Worm (Caenorhabditis elegans) whole organism, L4 larva: ENCODE data around the gene Y73F8A.35.
A peak's percentile ranks its signal among the peaks of the same experiment; 100 is the strongest.

Source experiments
- D1046.2 ChIP-seq: fragments of 200-800 bp; sonication (Bioruptor generic); IDR thresholded peaks from 2 replicates; pipeline ENCODE4 v1.3.6; 2022; ENCODE audit warnings: missing genetic modification characterization, missing compliant biosample characterization
- F37D6.2 ChIP-seq: sonication (generic microtip); optimal IDR thresholded peaks from 2 replicates; lab custom pipeline; 2016; ENCODE audit warnings: mild to moderate bottlenecking, missing genetic modification characterization, missing compliant biosample characterization
- T20F7.1 ChIP-seq: fragments of 200-800 bp; sonication (Bioruptor generic); optimal IDR thresholded peaks from 2 replicates; lab custom pipeline; 2018; ENCODE audit warnings: mild to moderate bottlenecking, missing genetic modification characterization, missing compliant biosample characterization
- Y48G9A.11 ChIP-seq: fragments of 200-800 bp; sonication (Bioruptor generic); IDR thresholded peaks from 2 replicates; pipeline ENCODE4 v1.3.6; 2022; ENCODE audit warnings: missing genetic modification reagents, missing genetic modification characterization, missing compliant biosample characterization
- ZK337.2 ChIP-seq: fragments of 200-800 bp; sonication (Bioruptor generic); IDR thresholded peaks from 2 replicates; pipeline ENCODE4 v1.3.6; 2022; ENCODE audit warnings: missing genetic modification reagents, missing genetic modification characterization, missing compliant biosample characterization
- aha-1 ChIP-seq: fragments of 150-350 bp; peaks from one replicate; lab custom pipeline; 2014; ENCODE audit warnings: missing biosample characterization, missing genetic modification characterization
- attf-4 ChIP-seq: sonication (generic microtip); optimal IDR thresholded peaks from 3 replicates; lab custom pipeline; 2017; ENCODE audit warnings: missing biosample characterization, missing genetic modification characterization
- ceh-20 ChIP-seq: fragments of 200-800 bp; sonication (Bioruptor generic); IDR thresholded peaks from 2 replicates; pipeline ENCODE4 v1.3.6; 2022; ENCODE audit warnings: missing genetic modification reagents, missing genetic modification characterization, missing compliant biosample characterization
- ceh-28 ChIP-seq: fragments of 150-350 bp; optimal IDR thresholded peaks from 2 replicates; lab custom pipeline; 2014; ENCODE audit warnings: missing biosample characterization, missing genetic modification reagents, missing genetic modification characterization
- ceh-32 ChIP-seq: sonication (generic microtip); optimal IDR thresholded peaks from 2 replicates; lab custom pipeline; 2016; ENCODE audit warnings: mild to moderate bottlenecking, missing genetic modification characterization, missing compliant biosample characterization; ENCODE audit not compliant: poor library complexity
- ceh-44 ChIP-seq: fragments of 200-800 bp; sonication (Bioruptor generic); IDR thresholded peaks from 2 replicates; pipeline ENCODE4 v1.3.6; 2022; ENCODE audit warnings: missing genetic modification reagents, missing genetic modification characterization, missing compliant biosample characterization
- dmd-6 ChIP-seq: fragments of 200-800 bp; sonication (Bioruptor generic); IDR thresholded peaks from 2 replicates; pipeline ENCODE4 v1.3.6; 2022; ENCODE audit warnings: missing genetic modification reagents, missing genetic modification characterization, missing compliant biosample characterization
- dmd-8 ChIP-seq: fragments of 200-800 bp; sonication (Bioruptor generic); IDR thresholded peaks from 2 replicates; pipeline ENCODE4 v1.3.6; 2022; ENCODE audit warnings: missing genetic modification characterization, missing compliant biosample characterization
- dmd-9 ChIP-seq: fragments of 200-800 bp; sonication (Bioruptor generic); IDR thresholded peaks from 2 replicates; pipeline ENCODE4 v1.3.6; 2022; ENCODE audit warnings: missing genetic modification reagents, missing genetic modification characterization, missing compliant biosample characterization
- egl-43 ChIP-seq: fragments of 200-800 bp; sonication (Bioruptor generic); IDR thresholded peaks from 2 replicates; pipeline ENCODE4 v1.3.6; 2022; ENCODE audit warnings: missing genetic modification reagents, missing genetic modification characterization, missing compliant biosample characterization
- fos-1 ChIP-seq: fragments of 150-350 bp; optimal IDR thresholded peaks from 2 replicates; lab custom pipeline; 2014; ENCODE audit warnings: missing biosample characterization, missing genetic modification characterization
- hmg-1.1 ChIP-seq: fragments of 200-800 bp; sonication (Bioruptor generic); IDR thresholded peaks from 2 replicates; pipeline ENCODE4 v1.3.6; 2022; ENCODE audit warnings: missing genetic modification reagents, missing genetic modification characterization, missing compliant biosample characterization
- lim-7 ChIP-seq: fragments of 200-800 bp; sonication (Bioruptor generic); IDR thresholded peaks from 2 replicates; pipeline ENCODE4 v1.3.6; 2022; ENCODE audit warnings: missing genetic modification characterization, missing compliant biosample characterization
- lin-1 ChIP-seq: fragments of 200-800 bp; sonication (Bioruptor generic); IDR thresholded peaks from 2 replicates; pipeline ENCODE4 v1.3.6; 2022; ENCODE audit warnings: missing genetic modification reagents, missing genetic modification characterization, missing compliant biosample characterization
- lin-29 ChIP-seq: fragments of 200-800 bp; sonication (Bioruptor generic); IDR thresholded peaks from 2 replicates; pipeline ENCODE4 v1.3.6; 2022; ENCODE audit warnings: missing genetic modification reagents, missing genetic modification characterization, missing compliant biosample characterization
- lin-38 ChIP-seq: fragments of 200-800 bp; sonication (Bioruptor generic); IDR thresholded peaks from 2 replicates; pipeline ENCODE4 v1.3.6; 2022; ENCODE audit warnings: missing genetic modification reagents, missing genetic modification characterization, missing compliant biosample characterization
- lsy-2 ChIP-seq, 2 experiments: fragments of 150-350 bp in 1 of 2; sonication (generic microtip) in 1 of 2; optimal IDR thresholded peaks; 2 replicates each; lab custom pipeline; 2014 to 2017; ENCODE audit warnings: missing biosample characterization in 2 of 2, missing genetic modification characterization in 2 of 2
- madf-5 ChIP-seq, 2 experiments: fragments of 200-800 bp; sonication (Bioruptor generic); IDR thresholded peaks; 2 replicates each; pipeline ENCODE4 v1.3.6; 2022; ENCODE audit warnings: missing compliant biosample characterization in 2 of 2, missing genetic modification characterization in 2 of 2
- mes-2 ChIP-seq: sonication (generic microtip); optimal IDR thresholded peaks from 2 replicates; lab custom pipeline; 2016; ENCODE audit warnings: missing genotype, mild to moderate bottlenecking, missing genetic modification characterization, missing compliant biosample characterization; ENCODE audit not compliant: poor library complexity, severe bottlenecking
- nhr-42 ChIP-seq: fragments of 200-800 bp; sonication (Bioruptor generic); IDR thresholded peaks from 2 replicates; pipeline ENCODE4 v1.3.6; 2022; ENCODE audit warnings: missing genetic modification characterization, missing compliant biosample characterization
- nhr-48 ChIP-seq: sonication (generic microtip); optimal IDR thresholded peaks from 2 replicates; lab custom pipeline; 2016; ENCODE audit warnings: mild to moderate bottlenecking, missing genetic modification characterization, missing compliant biosample characterization
- nhr-76 ChIP-seq: fragments of 150-350 bp; optimal IDR thresholded peaks from 2 replicates; lab custom pipeline; 2014; ENCODE audit warnings: missing biosample characterization, missing genetic modification characterization
- nhr-77 ChIP-seq: fragments of 150-350 bp; optimal IDR thresholded peaks from 2 replicates; lab custom pipeline; 2014; ENCODE audit warnings: missing biosample characterization, missing genetic modification characterization
- php-3 ChIP-seq: fragments of 200-800 bp; sonication (Bioruptor generic); IDR thresholded peaks from 2 replicates; pipeline ENCODE4 v1.3.6; 2022; ENCODE audit warnings: missing genetic modification reagents, missing genetic modification characterization, missing compliant biosample characterization
- rbr-2 ChIP-seq: sonication (generic microtip); optimal IDR thresholded peaks from 2 replicates; lab custom pipeline; 2016; ENCODE audit warnings: missing genotype, missing genetic modification characterization, missing compliant biosample characterization
- saeg-2 ChIP-seq: fragments of 200-800 bp; sonication (Bioruptor generic); IDR thresholded peaks from 2 replicates; pipeline ENCODE4 v1.3.6; 2022; ENCODE audit warnings: missing genetic modification reagents, missing genetic modification characterization, missing compliant biosample characterization
- set-16 ChIP-seq: fragments of 200-800 bp; sonication (Bioruptor generic); IDR thresholded peaks from 2 replicates; pipeline ENCODE4 v1.3.6; 2022; ENCODE audit warnings: missing genetic modification reagents, missing genetic modification characterization, missing compliant biosample characterization
- snpc-1.2 ChIP-seq: fragments of 200-800 bp; sonication (Bioruptor generic); IDR thresholded peaks from 2 replicates; pipeline ENCODE4 v1.3.6; 2022; ENCODE audit warnings: missing genetic modification reagents, missing genetic modification characterization, missing compliant biosample characterization
- snpc-4 ChIP-seq: fragments of 150-350 bp; optimal IDR thresholded peaks from 2 replicates; lab custom pipeline; 2014; ENCODE audit warnings: missing biosample characterization, missing genetic modification characterization
- tag-97 ChIP-seq: fragments of 200-800 bp; sonication (Bioruptor generic); IDR thresholded peaks from 2 replicates; pipeline ENCODE4 v1.3.6; 2022; ENCODE audit warnings: missing genetic modification characterization, missing compliant biosample characterization
- tra-1 ChIP-seq: fragments of 200-800 bp; sonication (Bioruptor generic); IDR thresholded peaks from 2 replicates; pipeline ENCODE4 v1.3.6; 2022; ENCODE audit warnings: missing genetic modification reagents, missing genetic modification characterization, missing compliant biosample characterization
- unc-130 ChIP-seq: sonication (generic microtip); optimal IDR thresholded peaks from 2 replicates; lab custom pipeline; 2016; ENCODE audit warnings: missing genetic modification reagents, missing genetic modification characterization, missing compliant biosample characterization
- unc-39 ChIP-seq: sonication (generic microtip); optimal IDR thresholded peaks from 2 replicates; lab custom pipeline; 2017; ENCODE audit warnings: missing biosample characterization, missing genetic modification characterization
- unc-62 ChIP-seq, 3 experiments: fragments of 150-350 bp in 1 of 3; sonication (generic microtip); optimal IDR thresholded peaks in 2 of 3; peaks in 1 of 3; 1 replicate in 1 of 3; 2 replicates in 2 of 3; lab custom pipeline; 2014 to 2017; ENCODE audit warnings: missing biosample characterization in 3 of 3, missing genetic modification characterization in 3 of 3, missing genetic modification reagents in 3 of 3, missing genotype in 1 of 3
- vab-7 ChIP-seq: fragments of 200-800 bp; sonication (Bioruptor generic); IDR thresholded peaks from 2 replicates; pipeline ENCODE4 v1.3.6; 2022; ENCODE audit warnings: missing genetic modification reagents, missing genetic modification characterization, missing compliant biosample characterization
- zip-11 ChIP-seq: fragments of 200-800 bp; sonication (Bioruptor generic); IDR thresholded peaks from 2 replicates; pipeline ENCODE4 v1.3.6; 2022; ENCODE audit warnings: missing genetic modification characterization, missing compliant biosample characterization
- ztf-7 ChIP-seq: fragments of 150-350 bp; optimal IDR thresholded peaks from 2 replicates; lab custom pipeline; 2014; ENCODE audit warnings: missing biosample characterization, missing genetic modification characterization

Gene Y73F8A.35

DNA sequence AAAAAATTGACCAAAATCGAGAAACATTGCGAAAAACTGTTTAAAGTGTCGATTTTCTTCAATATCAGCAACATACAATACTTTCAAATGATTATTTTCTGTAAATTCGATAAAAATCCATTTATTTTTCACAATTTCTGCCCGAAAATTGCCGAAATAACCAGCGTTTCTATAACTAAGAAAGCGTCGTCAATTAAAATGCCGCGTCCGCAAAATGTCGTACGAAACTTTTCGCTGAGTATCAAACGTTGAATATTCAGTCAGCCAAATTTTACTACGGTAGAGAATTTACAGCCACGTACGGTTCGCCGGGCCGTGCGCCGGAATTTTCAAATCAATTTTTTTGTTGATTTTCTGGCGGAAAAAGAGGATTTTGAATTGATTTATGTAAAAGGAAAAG is 9.3 kb downstream of the Y73F8A.35 start (continued):
- TF ChIP-seq dmd-9: peak; percentile 94
- TF ChIP-seq T20F7.1 (GFP tag; lab: Kevin White, UChicago): peak; percentile 66
- peak; percentile 18 to 54 for TF ChIP-seq lsy-2 (tag; optimal IDR thresholded peaks at IDR 0.05; lab: Kevin White, UChicago)
- peak; percentile 78; the same call in 1 of the 2 replicates for TF ChIP-seq tra-1 (GFP tag; lab: Robert Waterston, UW)
- peak; percentile 90 for TF ChIP-seq Y48G9A.11 (GFP tag; lab: Robert Waterston, UW)
- peak; percentile 94; the same call in 1 of the 2 replicates for TF ChIP-seq D1046.2
- peak; percentile 96 for TF ChIP-seq nhr-42 (GFP tag; lab: Robert Waterston, UW)
- peak; percentile 72 to 85; a peak in 2 of 4 replicates for TF ChIP-seq madf-5 (GFP tag; IDR thresholded peaks at IDR 0.05; lab: Robert Waterston, UW)
- TF ChIP-seq nhr-48: peak; percentile 4
- peak; percentile 94 for TF ChIP-seq lin-29 (GFP tag; lab: Robert Waterston, UW)

ce11 chrIV:15528826-15529225 is 10.9 kb downstream of the Y73F8A.35 start:
- TF ChIP-seq Y48G9A.11 (GFP tag; lab: Robert Waterston, UW) (peak; percentile 62), php-3 (GFP tag; lab: Robert Waterston, UW) (0 out of 2 replicates have a peak, but pooled peaks have one; percentile 32), ZK337.2 (GFP tag; lab: Robert Waterston, UW) (peak; percentile 76), set-16 (peak; percentile 31; the same call in 1 of the 2 replicates), lsy-2 (tag; optimal IDR thresholded peaks at IDR 0.05; lab: Kevin White, UChicago) (peak in 1 of 2 experiments; percentile 55), snpc-1.2 (GFP tag; lab: Robert Waterston, UW) (peak; percentile 97), dmd-6 (GFP tag; lab: Robert Waterston, UW) (peak; percentile 23; the same call in 1 of the 2 replicates), mes-2 (tag; lab: Kevin White, UChicago) (peak; percentile 71), aha-1 (tag; lab: Kevin White, UChicago) (peak; percentile 22), vab-7 (GFP tag; lab: Robert Waterston, UW) (peak; percentile 65; the same call in 1 of the 2 replicates), unc-130 (GFP tag; lab: Kevin White, UChicago) (peak; percentile 59), dmd-9 (0 out of 2 replicates have a peak, but pooled peaks have one; percentile 13), lin-38 (GFP tag; lab: Robert Waterston, UW) (peak; percentile 74), tra-1 (GFP tag; lab: Robert Waterston, UW) (peak; percentile 64; the same call in 1 of the 2 replicates)

ce11 chrIV:15528234-15528633 is 11.5 kb downstream of the Y73F8A.35 start, which contains the start of gene ari-1.4:
ari-1.4 (minus strand) TSS chrIV:15528528.
- TF ChIP-seq ceh-28 (peak; percentile 53), fos-1 (tag; lab: Kevin White, UChicago) (no peak)

ce11 chrIV:15527282-15527681 is 12.5 kb downstream of the Y73F8A.35 start:
- no peak for TF ChIP-seq saeg-2
- TF ChIP-seq snpc-1.2 (GFP tag; lab: Robert Waterston, UW): 0 out of 2 replicates have a peak, but pooled peaks have one; percentile 23
- TF ChIP-seq lim-7 (GFP tag; lab: Robert Waterston, UW): no peak
- TF ChIP-seq set-16: peak; percentile 76

ce11 chrIV:15526477-15526876 is 13.3 kb downstream of the Y73F8A.35 start:
- TF ChIP-seq Y48G9A.11 (GFP tag; lab: Robert Waterston, UW): peak; percentile 81
- peak; percentile 59; the same call in 1 of the 2 replicates for TF ChIP-seq ceh-20
- 0 out of 2 replicates have a peak, but pooled peaks have one; percentile 39 for TF ChIP-seq hmg-1.1
- no peak for TF ChIP-seq egl-43
- TF ChIP-seq nhr-76 (tag; lab: Kevin White, UChicago): no peak
- peak; percentile 33 for TF ChIP-seq rbr-2 (tag; lab: Kevin White, UChicago)
- no peak for TF ChIP-seq attf-4
- TF ChIP-seq zip-11 (GFP tag; lab: Robert Waterston, UW): no peak
- TF ChIP-seq ceh-44 (GFP tag; lab: Robert Waterston, UW): no peak
- TF ChIP-seq nhr-77 (tag; lab: Kevin White, UChicago): no peak
- no peak for TF ChIP-seq snpc-4 (tag; lab: Kevin White, UChicago)
- no peak for TF ChIP-seq lin-1 (GFP tag; lab: Robert Waterston, UW)
- no peak for TF ChIP-seq unc-39 (tag; lab: Kevin White, UChicago)
- no peak for TF ChIP-seq ceh-28
- TF ChIP-seq dmd-8 (GFP tag; lab: Robert Waterston, UW): no peak
- TF ChIP-seq ztf-7: no peak
- peak; percentile 83 for TF ChIP-seq lin-38 (GFP tag; lab: Robert Waterston, UW)
- no peak for TF ChIP-seq tag-97 (GFP tag; lab: Robert Waterston, UW)
- TF ChIP-seq F37D6.2 (tag; lab: Kevin White, UChicago): peak; percentile 40
- TF ChIP-seq ceh-32 (tag; lab: Kevin White, UChicago): no peak
- TF ChIP-seq unc-62 (GFP tag; optimal IDR thresholded peaks at IDR 0.05 in 1 of 2; lab: Kevin White, UChicago): no peak
- no peak for TF ChIP-seq unc-62 (tag; optimal IDR thresholded peaks at IDR 0.05; lab: Kevin White, UChicago)
